Fruit fly (Drosophila melanogaster): ENCODE data around the gene CHES-1-like.

DNA sequence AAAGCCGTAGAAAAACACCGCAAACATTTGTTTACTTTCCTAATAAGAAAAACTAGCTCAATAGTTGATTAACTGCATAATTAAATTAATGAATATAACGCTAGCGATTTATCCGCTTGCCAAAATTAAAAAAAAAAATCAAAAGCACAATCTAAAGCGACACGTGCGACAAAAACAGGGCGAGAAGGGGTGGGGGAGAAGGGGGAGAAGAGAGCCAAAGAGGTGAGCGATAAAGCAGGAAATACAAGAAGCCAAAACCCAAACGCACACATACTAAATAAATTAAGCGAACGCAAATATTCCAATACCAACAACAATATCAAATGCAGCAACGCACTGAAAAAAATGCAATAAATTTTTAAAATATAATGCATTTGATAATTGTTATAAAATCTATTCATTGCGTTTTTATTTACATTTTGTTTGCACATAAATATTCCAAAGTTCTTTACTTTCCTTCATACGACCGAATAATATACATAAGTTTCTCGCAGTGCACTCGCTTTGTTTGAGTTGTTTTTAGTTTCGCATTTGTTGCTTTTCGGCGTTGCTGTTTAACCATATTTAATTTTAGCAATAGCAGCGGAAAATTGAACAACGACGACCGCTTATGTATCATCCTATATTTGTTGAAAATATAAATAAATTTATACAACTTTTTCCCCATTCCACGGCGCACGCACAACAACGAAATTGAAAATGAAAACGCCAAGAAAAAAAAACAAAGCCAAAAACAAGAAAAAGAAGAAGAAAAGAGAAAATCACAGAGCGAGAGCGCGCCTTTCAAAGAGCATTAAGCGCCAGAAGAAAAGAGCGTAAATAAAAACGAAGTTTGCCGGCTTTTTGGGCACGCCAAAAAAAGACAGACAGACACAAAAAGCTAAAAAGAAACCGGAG lies 10.9 kb downstream of the CHES-1-like start:
- TF ChIP-seq CG12768 (GFP tag; optimal IDR thresholded peaks at IDR 0.05): peak; percentile 88
- TF ChIP-seq CG14711 (tag; optimal IDR thresholded peaks at IDR 0.05): peak; percentile 96
- peak; percentile 74 for TF ChIP-seq cic (GFP tag; optimal IDR thresholded peaks at IDR 0.05)
- TF ChIP-seq Clk (GFP tag; optimal IDR thresholded peaks at IDR 0.05): peak; percentile 81
- TF ChIP-seq CG5204 (GFP tag; optimal IDR thresholded peaks at IDR 0.05): peak; percentile 84
- peak; percentile 98 for TF ChIP-seq CG11617 (GFP tag; optimal IDR thresholded peaks at IDR 0.05)
- TF ChIP-seq kay (GFP tag; ENCODE audit: borderline replicate concordance): peak; percentile 61
- peak; percentile 95 for TF ChIP-seq Crg-1 (GFP tag; optimal IDR thresholded peaks at IDR 0.05)
- TF ChIP-seq CG7045 (GFP tag; optimal IDR thresholded peaks at IDR 0.05): peak; percentile 92
- peak; percentile 98 for TF ChIP-seq CG1620 (GFP tag; optimal IDR thresholded peaks at IDR 0.05)

Measured in whole organism, adult.